Worm (Caenorhabditis elegans) whole organism, young adult: ENCODE measurements around the gene F55A11.4.

ENCODE experiments used
- gei-17 ChIP-seq: fragments of 200-800 bp; sonication (Bioruptor generic); optimal IDR thresholded peaks from 2 replicates; lab custom pipeline; 2018; ENCODE audit warnings: mild to moderate bottlenecking, missing genetic modification characterization, missing compliant biosample characterization
- snpc-4 ChIP-seq, 5 experiments: fragments of 150-350 bp in 1 of 5; sonication (generic microtip) in 4 of 5; optimal IDR thresholded peaks; 2 replicates each; lab custom pipeline; 2014 to 2018; ENCODE audit warnings: missing genetic modification characterization in 5 of 5, missing biosample characterization in 3 of 5, antibody characterized with exemption in 2 of 5, mild to moderate bottlenecking in 2 of 5, missing compliant biosample characterization in 2 of 5, missing genotype in 2 of 5, moderate library complexity in 2 of 5, missing genetic modification reagents in 1 of 5
- zfh-2 ChIP-seq: fragments of 200-800 bp; sonication (Bioruptor generic); conservative IDR thresholded peaks from 2 replicates; pipeline ENCODE4 v1.3.6; 2022; ENCODE audit warnings: missing genetic modification reagents, missing genetic modification characterization, missing compliant biosample characterization

ce11 chrV:11817263-11817726, 47.0 kb downstream of the F55A11.4 start:
- no peak for TF ChIP-seq gei-17 (GFP tag; lab: Kevin White, UChicago)
- no peak for TF ChIP-seq snpc-4 (GFP tag; optimal IDR thresholded peaks at IDR 0.05; lab: Kevin White, UChicago)
- TF ChIP-seq snpc-4 (tag; optimal IDR thresholded peaks at IDR 0.05; lab: Kevin White, UChicago) = no peak
- TF ChIP-seq zfh-2 (GFP tag; lab: Robert Waterston, UW) = no peak
